Fruit fly (Drosophila melanogaster) Kc167 (cell line): Measurements from ENCODE around the gene Osi22.

Source experiments
- Myc ChIP-seq: fragments of >200 bp; optimal IDR thresholded peaks from 2 replicates; lab custom pipeline; 2017; ENCODE audit warnings: missing external identifiers
- Sin3A ChIP-seq: fragments of >200 bp; optimal IDR thresholded peaks from 2 replicates; lab custom pipeline; 2018; ENCODE audit warnings: missing external identifiers
- h ChIP-seq: fragments of >200 bp; optimal IDR thresholded peaks from 3 replicates; lab custom pipeline; 2018; ENCODE audit warnings: missing external identifiers
- insv ChIP-seq: fragments of >200 bp; optimal IDR thresholded peaks from 3 replicates; lab custom pipeline; 2018; ENCODE audit warnings: missing external identifiers
- psq ChIP-seq: fragments of >200 bp; optimal IDR thresholded peaks from 2 replicates; lab custom pipeline; 2017; ENCODE audit warnings: missing external identifiers

dm6 chr3R:13313088-13313487 lies 22.7 kb downstream of the Osi22 start, which contains the start of gene CG44142:
- no peak for TF ChIP-seq h (lab: Kevin White, UChicago)
- TF ChIP-seq Myc (lab: Kevin White, UChicago): no peak
- no peak for TF ChIP-seq psq (lab: Kevin White, UChicago)
- TF ChIP-seq Sin3A (lab: Kevin White, UChicago): no peak
- TF ChIP-seq insv (lab: Kevin White, UChicago): no peak
